Fruit fly (Drosophila melanogaster) whole organism, adult: ENCODE measurements around the gene CG34265.

Experiments
- CG11617 ChIP-seq: fragments of 200-800 bp; sonication (Bioruptor generic); optimal IDR thresholded peaks from 2 replicates; lab custom pipeline; 2017; ENCODE audit warnings: mild to moderate bottlenecking, missing biosample characterization, missing genetic modification reagents, missing genetic modification characterization
- CG12768 ChIP-seq: fragments of 200-800 bp; sonication (Bioruptor generic); optimal IDR thresholded peaks from 2 replicates; lab custom pipeline; 2017; ENCODE audit warnings: missing biosample characterization, missing genetic modification characterization, mild to moderate bottlenecking, moderate library complexity, missing genetic modification reagents
- CG33017 ChIP-seq: fragments of 200-800 bp; sonication (Bioruptor generic); optimal IDR thresholded peaks from 2 replicates; lab custom pipeline; 2018; ENCODE audit warnings: missing biosample characterization, mild to moderate bottlenecking, missing genetic modification characterization, moderate library complexity
- CG5204 ChIP-seq: fragments of 200-800 bp; sonication (Bioruptor generic); optimal IDR thresholded peaks from 2 replicates; lab custom pipeline; 2016; ENCODE audit warnings: missing biosample characterization, missing genetic modification characterization
- CG7045 ChIP-seq: fragments of 200-800 bp; sonication (Bioruptor generic); optimal IDR thresholded peaks from 2 replicates; lab custom pipeline; 2017; ENCODE audit warnings: missing biosample characterization, mild to moderate bottlenecking, missing genetic modification characterization
- Clk ChIP-seq: fragments of 200-800 bp; sonication (Bioruptor generic); optimal IDR thresholded peaks from 2 replicates; lab custom pipeline; 2017; ENCODE audit warnings: missing biosample characterization, missing genetic modification characterization
- Crg-1 ChIP-seq: fragments of 200-800 bp; sonication (Bioruptor generic); optimal IDR thresholded peaks from 2 replicates; lab custom pipeline; 2016; ENCODE audit warnings: missing biosample characterization, missing genetic modification characterization
- Hr96 ChIP-seq: fragments of 200-800 bp; sonication (Bioruptor generic); optimal IDR thresholded peaks from 2 replicates; lab custom pipeline; 2016; ENCODE audit warnings: missing biosample characterization, missing genetic modification characterization
- bab1 ChIP-seq: fragments of 200-800 bp; sonication (Bioruptor generic); optimal IDR thresholded peaks from 3 replicates; lab custom pipeline; 2019; ENCODE audit warnings: missing biosample characterization, mild to moderate bottlenecking, missing genetic modification characterization, moderate library complexity
- cic ChIP-seq: fragments of 200-800 bp; sonication (Bioruptor generic); optimal IDR thresholded peaks from 2 replicates; lab custom pipeline; 2017; ENCODE audit warnings: missing biosample characterization, mild to moderate bottlenecking, missing genetic modification characterization, moderate library complexity
- kay ChIP-seq: fragments of 200-800 bp; sonication (Bioruptor generic); peaks from one replicate; lab custom pipeline; 2016; ENCODE audit warnings: missing biosample characterization, missing genetic modification characterization, borderline replicate concordance
- ovo ChIP-seq: fragments of 200-800 bp; sonication (Bioruptor generic); optimal IDR thresholded peaks from 2 replicates; lab custom pipeline; 2016; ENCODE audit warnings: missing biosample characterization, missing genetic modification characterization
- pad ChIP-seq: fragments of 200-800 bp; sonication (Bioruptor generic); optimal IDR thresholded peaks from 3 replicates; lab custom pipeline; 2017; ENCODE audit warnings: missing biosample characterization, missing genetic modification characterization, mild to moderate bottlenecking, moderate library complexity, missing genetic modification reagents
- tj ChIP-seq: fragments of 200-800 bp; sonication (Bioruptor generic); optimal IDR thresholded peaks from 3 replicates; lab custom pipeline; 2017; ENCODE audit warnings: missing biosample characterization, mild to moderate bottlenecking, missing genetic modification characterization, moderate library complexity

DNA sequence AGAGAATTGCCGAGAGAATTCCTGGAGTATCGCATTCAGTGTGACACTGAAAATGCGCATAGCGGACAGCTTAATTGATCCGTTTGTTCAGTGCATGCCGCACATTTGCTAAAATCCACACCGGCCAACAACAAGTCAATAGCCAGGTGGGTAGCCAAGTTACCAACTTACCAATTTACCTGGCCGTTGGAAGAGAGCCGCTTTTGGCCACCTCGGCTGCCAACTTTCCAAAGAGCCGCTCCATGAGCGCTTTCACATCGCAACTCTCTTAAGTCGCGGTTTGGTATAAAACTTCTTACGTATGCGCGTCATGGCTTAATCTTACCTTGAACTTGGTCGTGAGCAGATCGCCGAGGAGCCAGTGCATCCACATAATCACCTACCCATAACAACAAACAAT, 11.7 kb downstream of the CG34265 start, which contains the start of gene CG12017:
- TF ChIP-seq CG7045 (GFP tag; lab: Kevin White, UChicago) (no peak), CG5204 (GFP tag; lab: Kevin White, UChicago) (no peak), tj (GFP tag; lab: Kevin White, UChicago) (no peak), CG12768 (GFP tag; lab: Kevin White, UChicago) (no peak), Crg-1 (no peak), ovo (GFP tag; lab: Kevin White, UChicago) (no peak), Hr96 (GFP tag; lab: Kevin White, UChicago) (no peak), CG11617 (GFP tag; lab: Kevin White, UChicago) (no peak), cic (GFP tag; lab: Kevin White, UChicago) (no peak), bab1 (GFP tag; lab: Kevin White, UChicago) (no peak), kay (GFP tag; lab: Kevin White, UChicago) (no peak), CG33017 (no peak), Clk (no peak), pad (GFP tag; lab: Kevin White, UChicago) (no peak)
